Worm (Caenorhabditis elegans): ENCODE data around the gene C17G10.13.
A peak's percentile ranks its signal among the peaks of the same experiment; 100 is the strongest.

The C17G10.13 gene

DNA sequence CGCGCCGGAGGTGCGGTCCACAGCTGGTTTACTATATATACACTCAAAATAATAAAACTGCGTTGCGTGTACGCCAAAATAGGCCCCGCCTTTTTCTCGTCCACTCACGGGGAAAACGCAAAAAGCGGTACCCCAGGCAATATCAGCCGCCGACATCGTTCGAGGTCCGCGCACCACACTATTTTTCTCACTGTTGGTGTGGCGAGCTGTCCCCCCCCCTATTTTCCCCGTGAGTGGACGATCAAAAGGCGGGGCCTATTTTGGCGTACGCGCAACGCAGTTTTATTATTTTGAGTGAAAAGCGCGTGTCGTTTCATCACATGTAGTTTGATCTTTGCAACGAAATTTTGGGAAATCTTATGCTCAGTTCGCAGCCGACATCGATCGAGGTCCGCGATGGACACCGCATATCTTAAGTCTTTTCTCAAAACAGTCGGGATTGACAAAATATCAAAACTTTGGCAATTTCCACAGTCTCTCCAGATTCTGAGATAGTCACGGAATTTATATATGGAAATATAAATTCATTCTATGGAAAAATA, 24.4 kb downstream of the C17G10.13 start:
- TF ChIP-seq cog-1 (tag; optimal IDR thresholded peaks at IDR 0.05) (no peak), T22C8.4 (GFP tag; IDR thresholded peaks at IDR 0.05) (no peak), flt-1 (GFP tag; IDR thresholded peaks at IDR 0.05) (0 out of 2 replicates have a peak, but pooled peaks have one; percentile 45), ztf-29 (GFP tag; IDR thresholded peaks at IDR 0.05) (no peak)

DNA sequence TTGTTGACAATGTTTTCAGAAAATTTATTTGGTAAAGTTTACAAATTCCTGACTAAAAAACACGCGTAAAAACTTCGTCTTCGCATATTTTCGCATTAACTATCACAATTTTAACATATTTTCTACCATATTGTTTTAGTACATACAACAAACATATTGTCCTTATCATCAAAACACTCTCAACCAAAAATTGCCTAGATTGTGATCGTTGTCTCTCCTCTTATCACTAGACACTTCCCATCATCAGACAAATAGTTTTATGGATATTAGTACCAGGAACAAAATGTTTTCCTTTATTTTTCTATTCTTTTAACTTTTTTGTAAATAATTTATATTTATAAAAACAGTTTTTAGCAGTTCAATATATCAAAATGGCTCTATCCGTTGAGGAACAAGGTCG, 28.2 kb downstream of the C17G10.13 start, which contains the start of gene C17C3.3:
TSS of gene C17C3.3 (plus strand) at position 346 of the 400 bp plus-strand sequence.
- TF ChIP-seq tab-1 (GFP tag; IDR thresholded peaks at IDR 0.05) (no peak), flt-1 (GFP tag; IDR thresholded peaks at IDR 0.05) (no peak), ztf-23 (GFP tag; IDR thresholded peaks at IDR 0.05) (no peak), klf-2 (GFP tag; conservative IDR thresholded peaks at IDR 0.05) (no peak), ztf-29 (GFP tag; IDR thresholded peaks at IDR 0.05) (no peak), med-1 (GFP tag; optimal IDR thresholded peaks at IDR 0.05; ENCODE audit: insufficient read depth) (no peak), ref-1 (GFP tag; conservative IDR thresholded peaks at IDR 0.05) (no peak), cog-1 (tag; optimal IDR thresholded peaks at IDR 0.05) (no peak), T22C8.4 (GFP tag; IDR thresholded peaks at IDR 0.05) (no peak)

DNA sequence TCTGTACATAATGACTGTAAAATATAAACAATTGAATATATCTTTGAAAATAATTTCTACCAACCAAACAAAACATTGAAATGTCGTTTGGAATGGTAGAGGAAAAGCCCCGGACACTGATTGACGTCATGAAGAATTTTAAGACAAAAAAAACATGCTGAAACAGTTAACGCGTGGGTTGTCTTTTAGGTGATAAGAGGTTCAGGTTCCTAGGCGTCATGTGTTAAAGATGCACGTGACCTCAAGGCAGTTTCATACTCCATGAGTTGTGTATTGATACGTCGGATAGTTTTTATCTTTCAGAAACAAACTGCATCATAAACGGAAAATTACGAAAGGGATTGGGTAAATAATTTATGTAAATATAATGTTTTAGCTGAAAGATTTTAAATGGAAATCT, 32.5 kb downstream of the C17G10.13 start:
- TF ChIP-seq cog-1 (tag; optimal IDR thresholded peaks at IDR 0.05) (no peak), T22C8.4 (GFP tag; IDR thresholded peaks at IDR 0.05) (no peak), med-1 (GFP tag; optimal IDR thresholded peaks at IDR 0.05; ENCODE audit: insufficient read depth) (no peak), tab-1 (GFP tag; IDR thresholded peaks at IDR 0.05) (no peak), flt-1 (GFP tag; IDR thresholded peaks at IDR 0.05) (no peak), ztf-23 (GFP tag; IDR thresholded peaks at IDR 0.05) (no peak), klf-2 (GFP tag; conservative IDR thresholded peaks at IDR 0.05) (no peak), ztf-29 (GFP tag; IDR thresholded peaks at IDR 0.05) (no peak), ref-1 (GFP tag; conservative IDR thresholded peaks at IDR 0.05) (no peak)

DNA sequence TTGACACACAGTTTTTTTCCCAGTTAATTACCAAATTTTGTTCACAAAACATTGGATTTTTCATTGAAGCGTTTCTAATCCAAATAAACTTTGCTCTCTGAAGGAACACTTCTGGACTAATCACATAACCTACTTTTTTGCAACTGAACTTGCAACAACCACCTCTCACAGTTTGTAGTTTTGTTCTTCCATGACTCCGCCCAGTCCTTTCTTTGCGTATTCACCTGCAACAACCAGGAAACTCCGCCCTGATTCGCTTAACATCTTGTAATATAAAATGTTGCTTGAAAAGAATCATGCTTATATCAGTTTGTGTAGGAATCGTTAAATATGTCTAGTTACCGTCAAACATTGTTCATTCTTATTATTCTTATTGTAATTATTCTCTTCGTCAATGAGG, 33.2 kb downstream of the C17G10.13 start, which contains the start of gene ins-11:
TSS of gene ins-11 (plus strand) at position 301 of the 400 bp plus-strand sequence.
- TF ChIP-seq flt-1 (GFP tag; IDR thresholded peaks at IDR 0.05) (no peak), ref-1 (GFP tag; conservative IDR thresholded peaks at IDR 0.05) (no peak), med-1 (GFP tag; optimal IDR thresholded peaks at IDR 0.05; ENCODE audit: insufficient read depth) (no peak), cog-1 (tag; optimal IDR thresholded peaks at IDR 0.05) (no peak), ztf-29 (GFP tag; IDR thresholded peaks at IDR 0.05) (no peak)

DNA sequence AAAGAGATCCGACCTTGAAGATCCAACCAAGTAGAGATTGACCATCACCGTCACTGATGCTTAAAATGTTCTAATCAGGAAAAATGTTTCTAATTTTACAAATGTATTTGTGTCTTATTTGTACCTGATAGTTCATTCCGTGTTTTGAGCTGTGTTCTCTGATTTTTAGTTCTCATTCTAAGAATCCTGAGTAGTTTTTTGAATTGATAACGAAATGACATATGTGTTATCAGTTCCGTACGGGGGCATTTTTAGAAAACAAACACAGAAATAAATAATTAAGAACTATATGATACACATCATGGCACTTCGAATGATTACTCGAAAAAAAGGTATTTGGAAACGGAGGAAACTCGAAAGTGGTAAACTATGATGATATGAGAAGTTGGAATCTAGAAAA, 34.1 kb downstream of the C17G10.13 start:
- TF ChIP-seq klf-2 (GFP tag; conservative IDR thresholded peaks at IDR 0.05) (no peak), tab-1 (GFP tag; IDR thresholded peaks at IDR 0.05) (no peak), med-1 (GFP tag; optimal IDR thresholded peaks at IDR 0.05; ENCODE audit: insufficient read depth) (no peak), cog-1 (tag; optimal IDR thresholded peaks at IDR 0.05) (no peak), ref-1 (GFP tag; conservative IDR thresholded peaks at IDR 0.05) (no peak), ztf-23 (GFP tag; IDR thresholded peaks at IDR 0.05) (no peak)

DNA sequence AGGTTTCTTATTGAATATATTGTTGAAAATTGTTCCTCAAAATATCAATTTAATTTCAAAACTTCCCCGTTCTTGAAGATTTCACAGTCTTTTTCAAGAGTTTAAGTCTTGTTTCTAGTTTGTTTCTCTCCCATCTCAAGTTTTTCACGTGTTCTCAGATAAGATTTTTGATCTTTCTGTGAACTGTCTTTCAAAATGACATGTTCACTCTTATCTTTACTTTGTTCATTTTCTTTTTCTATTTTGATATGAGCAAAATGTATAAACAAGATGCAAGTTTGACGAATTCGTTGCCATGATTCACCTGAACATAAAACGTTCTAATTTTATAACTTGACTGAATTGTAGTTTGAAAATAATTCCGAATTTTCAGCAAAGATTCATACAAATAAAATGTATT, 34.8 kb downstream of the C17G10.13 start:
- TF ChIP-seq T22C8.4 (GFP tag; IDR thresholded peaks at IDR 0.05) (no peak), ztf-29 (GFP tag; IDR thresholded peaks at IDR 0.05) (no peak), cog-1 (tag; optimal IDR thresholded peaks at IDR 0.05) (no peak), med-1 (GFP tag; optimal IDR thresholded peaks at IDR 0.05; ENCODE audit: insufficient read depth) (no peak), ref-1 (GFP tag; conservative IDR thresholded peaks at IDR 0.05) (no peak), ztf-23 (GFP tag; IDR thresholded peaks at IDR 0.05) (no peak), tab-1 (GFP tag; IDR thresholded peaks at IDR 0.05) (no peak), klf-2 (GFP tag; conservative IDR thresholded peaks at IDR 0.05) (no peak), flt-1 (GFP tag; IDR thresholded peaks at IDR 0.05) (no peak)

DNA sequence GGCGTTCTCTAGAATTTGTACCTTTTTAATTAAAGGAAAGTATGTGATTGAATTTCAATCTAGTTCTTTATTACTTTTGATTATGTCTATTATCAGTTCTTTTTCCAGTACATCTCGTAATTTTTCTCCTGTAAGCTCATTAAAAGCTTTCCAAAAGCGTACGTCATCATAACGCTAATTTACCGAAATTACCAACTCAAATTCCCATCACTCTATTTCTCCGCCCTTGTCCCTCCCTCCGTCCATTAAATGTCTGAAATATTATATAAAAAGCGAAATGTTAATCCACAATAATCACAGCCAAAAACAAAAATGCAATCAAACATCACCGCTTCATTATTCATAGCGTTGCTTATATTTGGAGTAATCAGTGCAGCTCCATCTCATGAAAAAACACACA, 35.3 kb downstream of the C17G10.13 start, which contains the start of gene ins-12:
TSS of gene ins-12 (plus strand) at position 301 of the 400 bp plus-strand sequence.
- TF ChIP-seq klf-2 (GFP tag; conservative IDR thresholded peaks at IDR 0.05) (no peak), tab-1 (GFP tag; IDR thresholded peaks at IDR 0.05) (no peak)

DNA sequence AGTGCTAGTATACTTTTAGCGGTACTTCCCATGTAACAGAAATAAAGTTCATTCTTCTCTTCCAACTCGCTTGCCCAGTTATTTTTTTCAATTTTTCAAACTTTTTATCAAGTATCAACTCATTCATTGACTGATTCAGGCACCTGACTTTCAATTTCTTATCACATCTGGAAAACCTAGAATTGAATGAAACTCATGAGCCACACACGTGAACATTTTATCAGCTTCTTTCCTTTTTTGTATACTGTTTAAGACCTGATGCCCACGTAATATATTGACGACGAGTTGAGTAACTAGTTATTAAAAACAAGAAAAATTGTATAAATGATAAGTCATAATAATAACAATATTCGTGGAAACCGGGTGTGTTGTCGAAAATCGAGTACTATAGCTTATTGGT, 36.1 kb downstream of the C17G10.13 start:
- TF ChIP-seq T22C8.4 (GFP tag; IDR thresholded peaks at IDR 0.05) (no peak), tab-1 (GFP tag; IDR thresholded peaks at IDR 0.05) (no peak), klf-2 (GFP tag; conservative IDR thresholded peaks at IDR 0.05) (no peak), cog-1 (tag; optimal IDR thresholded peaks at IDR 0.05) (no peak), flt-1 (GFP tag; IDR thresholded peaks at IDR 0.05) (no peak)

DNA sequence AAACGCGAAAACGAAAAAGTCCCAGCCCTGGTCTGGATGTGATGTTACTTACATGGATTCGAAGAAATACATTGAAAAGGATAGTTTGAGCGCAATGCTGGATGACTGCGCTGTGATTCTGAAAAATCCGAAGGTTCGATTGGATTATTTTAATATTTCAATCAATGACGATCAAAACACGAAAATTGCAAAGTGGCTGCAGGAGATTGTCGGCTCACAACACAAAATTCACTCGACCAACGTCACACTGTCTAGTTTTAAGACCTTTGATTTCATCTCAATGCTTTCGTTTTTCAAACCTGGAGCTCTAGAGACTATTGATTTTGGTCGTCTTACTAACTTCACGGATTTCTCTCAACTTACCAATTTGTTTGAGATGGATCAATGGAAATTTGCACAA, 38.1 kb downstream of the C17G10.13 start, which contains the start of gene C17C3.5:
TSS of gene C17C3.5 (plus strand) at position 301 of the 400 bp plus-strand sequence.
- TF ChIP-seq ztf-29 (GFP tag; IDR thresholded peaks at IDR 0.05): no peak
- no peak for TF ChIP-seq klf-2 (GFP tag; conservative IDR thresholded peaks at IDR 0.05)
- no peak for TF ChIP-seq T22C8.4 (GFP tag; IDR thresholded peaks at IDR 0.05)
- TF ChIP-seq med-1 (GFP tag; optimal IDR thresholded peaks at IDR 0.05; ENCODE audit: insufficient read depth): no peak
- no peak for TF ChIP-seq ref-1 (GFP tag; conservative IDR thresholded peaks at IDR 0.05)
- no peak for TF ChIP-seq tab-1 (GFP tag; IDR thresholded peaks at IDR 0.05)
- no peak for TF ChIP-seq ztf-23 (GFP tag; IDR thresholded peaks at IDR 0.05)
- no peak for TF ChIP-seq cog-1 (tag; optimal IDR thresholded peaks at IDR 0.05)
- no peak for TF ChIP-seq flt-1 (GFP tag; IDR thresholded peaks at IDR 0.05)

DNA sequence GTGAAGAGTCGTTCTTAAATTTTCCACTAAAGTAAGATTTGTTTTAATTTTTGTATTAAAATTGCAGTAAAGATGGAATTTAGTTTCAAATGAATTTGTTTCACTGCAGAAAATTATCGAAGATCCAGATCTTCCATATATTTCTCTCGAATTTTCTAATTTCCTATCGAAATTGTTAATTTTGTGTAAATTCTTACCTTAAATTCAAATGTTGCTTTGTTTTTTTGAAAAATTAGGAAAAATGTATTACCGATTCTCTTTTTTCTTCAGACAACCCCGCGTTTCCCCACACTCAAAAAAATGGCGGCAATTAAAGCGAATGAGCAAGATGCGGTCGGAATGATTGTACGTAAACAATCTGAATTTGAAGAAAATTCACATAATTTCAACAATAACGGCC, 39.8 kb downstream of the C17G10.13 start, which contains the start of gene C17C3.6:
TSS of gene C17C3.6 (plus strand) at position 301 of the 400 bp plus-strand sequence.
- TF ChIP-seq T22C8.4 (GFP tag; IDR thresholded peaks at IDR 0.05) (no peak), ref-1 (GFP tag; conservative IDR thresholded peaks at IDR 0.05) (no peak), med-1 (GFP tag; optimal IDR thresholded peaks at IDR 0.05; ENCODE audit: insufficient read depth) (no peak), tab-1 (GFP tag; IDR thresholded peaks at IDR 0.05) (no peak), ztf-23 (GFP tag; IDR thresholded peaks at IDR 0.05) (no peak), cog-1 (tag; optimal IDR thresholded peaks at IDR 0.05) (no peak), klf-2 (GFP tag; conservative IDR thresholded peaks at IDR 0.05) (no peak), flt-1 (GFP tag; IDR thresholded peaks at IDR 0.05) (no peak), ztf-29 (GFP tag; IDR thresholded peaks at IDR 0.05) (no peak)

Measured in whole organism, midembryonic.